Worm (Caenorhabditis elegans): Measurements from ENCODE around the gene cct-7.

ce11 chrV:1862954-1863353 lies 9.1 kb upstream of the cct-7 start:
- TF ChIP-seq ztf-23 (GFP tag; IDR thresholded peaks at IDR 0.05) (0 out of 2 replicates have a peak, but pooled peaks have one; percentile 17), cog-1 (tag; optimal IDR thresholded peaks at IDR 0.05) (no peak), flt-1 (GFP tag; IDR thresholded peaks at IDR 0.05) (no peak), klf-2 (GFP tag; conservative IDR thresholded peaks at IDR 0.05) (no peak), ztf-29 (GFP tag; IDR thresholded peaks at IDR 0.05) (no peak), ref-1 (GFP tag; conservative IDR thresholded peaks at IDR 0.05) (no peak), T22C8.4 (GFP tag; IDR thresholded peaks at IDR 0.05) (no peak), med-1 (GFP tag; optimal IDR thresholded peaks at IDR 0.05; ENCODE audit: insufficient read depth) (no peak), tab-1 (GFP tag; IDR thresholded peaks at IDR 0.05) (no peak)
